Worm (Caenorhabditis elegans) whole organism, late embryonic: ENCODE data around the gene dmsr-8.

ENCODE experiments used
- F13H6.1 ChIP-seq: sonication (generic microtip); optimal IDR thresholded peaks from 2 replicates; lab custom pipeline; 2016; ENCODE audit warnings: missing genetic modification characterization, missing compliant biosample characterization
- ceh-30 ChIP-seq: fragments of 150-350 bp; optimal IDR thresholded peaks from 2 replicates; lab custom pipeline; 2014; ENCODE audit warnings: missing biosample characterization, missing genetic modification characterization
- dmd-4 ChIP-seq: sonication (generic microtip); optimal IDR thresholded peaks from 2 replicates; lab custom pipeline; 2016; ENCODE audit warnings: borderline replicate concordance, missing genetic modification characterization, missing compliant biosample characterization
- gmeb-2 ChIP-seq: sonication (generic microtip); optimal IDR thresholded peaks from 2 replicates; lab custom pipeline; 2016; ENCODE audit warnings: missing genetic modification characterization, inconsistent platforms, missing compliant biosample characterization
- hlh-6 ChIP-seq: sonication (generic microtip); optimal IDR thresholded peaks from 2 replicates; lab custom pipeline; 2016; ENCODE audit warnings: missing genotype, missing genetic modification characterization, missing compliant biosample characterization
- pag-3 ChIP-seq: sonication (generic microtip); optimal IDR thresholded peaks from 2 replicates; lab custom pipeline; 2016; ENCODE audit warnings: missing compliant biosample characterization, missing genetic modification characterization, borderline replicate concordance
- pros-1 ChIP-seq: fragments of 150-350 bp; optimal IDR thresholded peaks from 2 replicates; lab custom pipeline; 2014; ENCODE audit warnings: missing biosample characterization, missing genetic modification reagents, missing genetic modification characterization
- tbx-2 ChIP-seq: sonication (generic microtip); optimal IDR thresholded peaks from 2 replicates; lab custom pipeline; 2016; ENCODE audit warnings: missing genetic modification characterization, missing compliant biosample characterization

ce11 chrV:10535325-10535724 lies 21.2 kb upstream of the dmsr-8 start:
- TF ChIP-seq F13H6.1 (tag; lab: Kevin White, UChicago) (no peak), pros-1 (tag; lab: Kevin White, UChicago) (no peak), pag-3 (tag; lab: Kevin White, UChicago) (no peak), tbx-2 (tag; lab: Kevin White, UChicago) (no peak), gmeb-2 (tag; lab: Kevin White, UChicago) (no peak), dmd-4 (tag; lab: Kevin White, UChicago) (no peak), ceh-30 (no peak), hlh-6 (tag; lab: Kevin White, UChicago) (no peak)
